Worm (Caenorhabditis elegans) whole organism, early embryonic: ENCODE results near the gene aex-2.

ENCODE experiments used
- B0310.2 ChIP-seq: sonication (generic microtip); optimal IDR thresholded peaks from 2 replicates; lab custom pipeline; 2016; ENCODE audit warnings: mild to moderate bottlenecking, missing genetic modification characterization, missing compliant biosample characterization
- F13C5.2 ChIP-seq: sonication (generic microtip); optimal IDR thresholded peaks from 2 replicates; lab custom pipeline; 2017; ENCODE audit warnings: mild to moderate bottlenecking, missing genetic modification characterization, inconsistent platforms, missing compliant biosample characterization
- ama-1 ChIP-seq: fragments of 150-350 bp; optimal IDR thresholded peaks from 2 replicates; lab custom pipeline; 2014

- TF ChIP-seq B0310.2 (tag; lab: Kevin White, UChicago) = no peak
- TF ChIP-seq F13C5.2 (tag; lab: Kevin White, UChicago) = no peak
- no peak for TF ChIP-seq ama-1 (lab: Kevin White, UChicago)
Measured at ce11 chrX:9620136-9620535, 32.8 kb downstream of the aex-2 start, which contains the start of gene C11E4.8.
